Worm (Caenorhabditis elegans): ENCODE data around the gene H03G16.7.

Gene H03G16.7

DNA sequence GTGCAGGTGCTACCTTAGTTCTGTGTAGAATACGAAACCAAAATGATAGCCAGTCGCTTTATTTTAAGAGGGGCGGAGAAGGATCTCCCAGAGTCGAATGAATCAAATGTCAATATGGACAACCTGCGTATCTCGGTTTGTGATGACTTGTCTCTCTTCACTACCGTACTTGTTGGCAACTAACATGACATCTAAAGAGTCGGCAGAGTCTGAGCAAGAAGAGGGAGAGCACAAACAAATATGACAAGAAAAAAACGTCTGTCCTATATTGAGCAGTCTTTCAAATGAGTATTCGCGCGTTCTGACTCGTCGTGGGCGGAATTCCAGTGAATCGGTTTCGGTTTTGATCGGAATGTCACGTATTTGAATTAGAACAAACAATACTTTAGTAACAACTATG lies 39.2 kb upstream of the H03G16.7 start, which contains the start of gene F09B12.7:
Gene F09B12.7 (minus strand): TSS at position 101 of the 400 bp plus-strand sequence.
- no peak for TF ChIP-seq hlh-30 (tag; optimal IDR thresholded peaks at IDR 0.05; ENCODE audit: insufficient read depth)
- no peak for TF ChIP-seq fax-1 (tag; optimal IDR thresholded peaks at IDR 0.05)
- no peak for TF ChIP-seq F13H6.1 (tag; optimal IDR thresholded peaks at IDR 0.05)
- TF ChIP-seq hlh-15 (tag; optimal IDR thresholded peaks at IDR 0.05): no peak
- no peak for TF ChIP-seq fkh-6 (tag; optimal IDR thresholded peaks at IDR 0.05)
- TF ChIP-seq ceh-22 (tag; optimal IDR thresholded peaks at IDR 0.05): no peak
- no peak for TF ChIP-seq pag-3 (tag; optimal IDR thresholded peaks at IDR 0.05; ENCODE audit: borderline replicate concordance)
- no peak for TF ChIP-seq ceh-19 (GFP tag; optimal IDR thresholded peaks at IDR 0.05)

DNA sequence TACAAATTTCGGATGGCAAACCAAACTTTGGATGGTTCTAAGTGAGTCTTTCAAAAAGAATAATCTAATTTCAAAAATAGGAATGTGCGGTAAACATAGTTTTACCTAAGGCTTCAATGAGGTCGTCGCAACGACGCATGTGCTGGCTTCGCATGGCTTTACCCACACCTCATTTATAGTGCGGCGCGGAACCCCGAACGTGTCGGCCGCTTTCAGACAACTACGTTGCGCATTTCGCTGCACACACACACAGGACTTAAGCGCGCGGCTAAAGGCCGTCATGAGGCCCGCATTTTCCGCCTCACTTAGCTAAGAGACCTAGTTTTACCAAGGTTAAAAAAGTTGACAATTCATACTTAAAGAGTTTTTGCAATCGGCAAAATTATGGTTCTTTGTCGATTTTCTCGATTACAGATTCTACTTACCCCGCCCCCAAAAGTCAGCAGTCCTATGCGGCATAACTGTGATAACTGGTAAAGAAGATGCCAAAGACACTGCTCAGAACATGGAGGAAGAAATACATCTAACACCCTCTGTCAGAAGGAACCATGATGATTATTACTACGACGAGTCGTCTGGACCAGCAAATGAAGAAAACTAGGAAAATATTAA lies 37.1 kb upstream of the H03G16.7 start:
- no peak for TF ChIP-seq ceh-2 (tag; optimal IDR thresholded peaks at IDR 0.05)
- TF ChIP-seq dve-1 (tag; optimal IDR thresholded peaks at IDR 0.05): no peak

DNA sequence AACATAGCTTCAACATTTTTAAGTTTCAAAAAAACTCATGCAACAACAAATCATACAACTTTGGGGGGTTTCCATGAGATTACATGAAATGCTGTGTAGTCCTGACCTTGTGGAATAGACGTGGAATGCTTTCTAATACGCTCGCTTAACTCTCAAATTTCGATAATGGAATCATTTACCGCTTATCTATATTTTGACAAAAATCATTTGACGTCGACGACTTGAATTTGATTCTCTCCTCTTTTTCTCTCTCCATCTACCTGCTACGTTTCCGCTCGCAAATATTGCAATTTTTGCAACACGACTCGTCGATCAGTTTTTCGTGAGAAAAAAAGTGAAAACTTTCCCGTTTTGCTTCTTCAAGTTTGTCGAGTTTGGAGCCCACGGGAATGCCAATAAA lies 33.3 kb upstream of the H03G16.7 start, which contains the start of gene flr-4:
Gene flr-4 (plus strand): TSS at position 275 of the 400 bp plus-strand sequence.
- TF ChIP-seq lim-6 (tag; optimal IDR thresholded peaks at IDR 0.05): no peak
- TF ChIP-seq sox-2 (GFP tag; IDR thresholded peaks at IDR 0.05): no peak

DNA sequence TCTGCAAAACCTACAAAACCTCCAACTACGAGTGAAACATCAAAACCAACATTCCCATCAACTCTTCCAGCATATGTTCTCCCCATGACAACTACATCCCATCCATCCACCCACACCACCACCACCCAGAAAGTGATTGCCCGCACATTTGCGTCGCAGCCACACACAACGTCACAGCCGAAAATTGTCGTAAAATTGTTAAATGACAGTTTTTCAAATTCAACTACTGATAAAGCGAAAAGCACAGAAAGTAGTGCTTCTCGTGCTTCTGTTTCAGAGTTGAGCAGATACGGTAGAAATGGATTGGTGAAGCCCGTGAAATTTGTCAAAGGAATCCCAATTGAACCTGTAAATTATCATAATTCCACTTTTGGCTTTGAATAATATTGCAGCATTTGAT lies 31.9 kb upstream of the H03G16.7 start:
- TF ChIP-seq K09A11.1 (tag; optimal IDR thresholded peaks at IDR 0.05; ENCODE audit: insufficient read depth) (no peak), hlh-13 (GFP tag; optimal IDR thresholded peaks at IDR 0.05) (no peak), gmeb-2 (tag; optimal IDR thresholded peaks at IDR 0.05) (no peak), ceh-19 (GFP tag; optimal IDR thresholded peaks at IDR 0.05) (no peak), ceh-2 (tag; optimal IDR thresholded peaks at IDR 0.05) (no peak)

DNA sequence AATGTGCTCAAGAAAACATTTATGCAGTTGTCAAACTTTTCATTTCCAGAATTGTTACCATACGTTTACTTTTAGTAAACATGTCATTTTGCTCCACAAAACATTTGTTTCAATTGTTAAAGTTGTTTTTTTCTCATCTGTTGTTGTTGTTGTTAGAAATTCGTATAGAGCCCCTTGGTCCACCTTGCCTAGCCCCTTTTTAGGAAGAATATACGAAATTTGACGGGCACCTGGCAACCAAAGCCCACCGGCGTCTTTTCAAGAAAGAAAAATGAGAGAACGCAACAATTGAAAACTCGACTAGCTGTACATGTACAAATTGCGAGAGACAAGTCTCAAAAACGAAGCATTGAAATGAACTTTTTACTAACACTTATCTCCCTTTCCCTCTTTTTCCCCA lies 28.6 kb upstream of the H03G16.7 start, which contains the start of gene F09B12.5:
Gene F09B12.5 (plus strand): TSS at position 301 of the 400 bp plus-strand sequence.
- TF ChIP-seq ref-2 (tag; optimal IDR thresholded peaks at IDR 0.05) (no peak), C08G9.2 (tag; optimal IDR thresholded peaks at IDR 0.05) (no peak), madf-2 (tag; optimal IDR thresholded peaks at IDR 0.05) (no peak), ceh-18 (tag; optimal IDR thresholded peaks at IDR 0.05) (no peak), pha-2 (tag; optimal IDR thresholded peaks at IDR 0.05) (no peak), pqm-1 (tag; optimal IDR thresholded peaks at IDR 0.05) (no peak), ceh-34 (tag; optimal IDR thresholded peaks at IDR 0.05) (no peak), rnt-1 (tag; optimal IDR thresholded peaks at IDR 0.05) (no peak), ceh-30 (tag; optimal IDR thresholded peaks at IDR 0.05) (no peak), hlh-30 (tag; optimal IDR thresholded peaks at IDR 0.05; ENCODE audit: insufficient read depth) (no peak), sox-4 (tag; optimal IDR thresholded peaks at IDR 0.05) (no peak), pros-1 (tag; optimal IDR thresholded peaks at IDR 0.05) (no peak), ceh-31 (tag; optimal IDR thresholded peaks at IDR 0.05) (no peak), hlh-15 (tag; optimal IDR thresholded peaks at IDR 0.05) (no peak), dmd-4 (tag; optimal IDR thresholded peaks at IDR 0.05; ENCODE audit: borderline replicate concordance) (no peak), ama-1 (optimal IDR thresholded peaks at IDR 0.05) (no peak), ets-4 (tag; optimal IDR thresholded peaks at IDR 0.05) (no peak), ceh-9 (tag; optimal IDR thresholded peaks at IDR 0.05) (no peak), zip-5 (tag; optimal IDR thresholded peaks at IDR 0.05) (no peak)

DNA sequence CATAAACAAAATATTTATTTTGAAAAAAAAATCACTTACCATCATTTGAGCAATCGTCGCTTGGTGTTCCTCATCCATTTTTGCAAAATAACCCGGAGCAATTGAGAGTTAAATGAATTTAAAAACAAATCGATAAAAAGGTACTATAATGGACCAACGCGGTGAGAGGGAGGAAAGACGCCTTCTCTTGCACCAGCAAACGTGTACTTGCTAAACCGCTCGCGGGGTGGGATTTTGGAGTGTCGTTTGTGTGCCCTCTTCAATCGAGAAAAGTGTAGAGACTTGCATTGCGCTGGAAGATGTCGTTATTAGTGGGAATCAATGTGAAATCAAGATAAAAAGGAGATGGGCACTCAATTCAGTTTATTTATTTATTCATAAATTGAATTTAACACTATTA lies 28.0 kb upstream of the H03G16.7 start, which contains the start of gene H40L08.1:
Gene H40L08.1 (minus strand): TSS at position 292 of the 400 bp plus-strand sequence.
- TF ChIP-seq elt-2 (tag; optimal IDR thresholded peaks at IDR 0.05) (peak; percentile 38), unc-42 (tag; optimal IDR thresholded peaks at IDR 0.05) (peak; percentile 15), madf-2 (tag; optimal IDR thresholded peaks at IDR 0.05) (no peak), ceh-48 (tag; optimal IDR thresholded peaks at IDR 0.05) (peak; percentile 34)

Measured in whole organism, late embryonic.